Fruit fly (Drosophila melanogaster): ENCODE results near the gene Hipk.

Hipk gene

DNA sequence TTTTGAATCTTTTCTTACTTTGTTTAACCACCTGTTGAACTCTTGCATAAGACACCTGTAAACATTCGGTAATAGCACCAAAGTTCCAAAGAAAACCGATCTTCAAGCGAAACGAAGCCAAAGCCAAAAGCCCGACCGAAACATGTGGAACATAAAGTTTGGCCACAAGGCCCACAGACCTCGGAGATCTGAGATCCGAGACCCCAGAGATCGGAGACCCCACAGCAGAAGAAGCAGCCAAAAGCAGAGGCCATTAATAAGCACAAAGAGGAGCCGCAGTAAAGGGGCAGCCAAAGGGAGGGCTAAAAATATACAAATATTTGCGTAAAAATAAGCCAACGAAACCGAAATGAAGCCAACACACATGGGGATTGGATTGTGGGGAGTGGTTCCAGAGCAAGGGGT, 32.0 kb upstream of the Hipk start (continued):
- TF ChIP-seq CG12219 (GFP tag; optimal IDR thresholded peaks at IDR 0.05) (no peak), dmrt99B (tag; optimal IDR thresholded peaks at IDR 0.05) (peak; percentile 40), cg (GFP tag; optimal IDR thresholded peaks at IDR 0.05) (no peak), wek (GFP tag; optimal IDR thresholded peaks at IDR 0.05) (no peak), HLHmδ (GFP tag; optimal IDR thresholded peaks at IDR 0.05) (no peak), ac (GFP tag; optimal IDR thresholded peaks at IDR 0.05) (no peak), z (GFP tag; IDR thresholded peaks at IDR 0.05) (no peak), amos (GFP tag; IDR thresholded peaks at IDR 0.05; ENCODE audit: partially characterized antibody) (no peak), Neu2 (GFP tag; optimal IDR thresholded peaks at IDR 0.05; ENCODE audit: borderline replicate concordance) (no peak), CG7271 (tag; optimal IDR thresholded peaks at IDR 0.05) (no peak), chinmo (GFP tag; IDR thresholded peaks at IDR 0.05; ENCODE audit: partially characterized antibody) (peak; percentile 77; the same call in 2 of the 4 replicates), CG6254 (GFP tag; optimal IDR thresholded peaks at IDR 0.05) (no peak), CG10565 (GFP tag; optimal IDR thresholded peaks at IDR 0.05) (no peak), NK7.1 (GFP tag; optimal IDR thresholded peaks at IDR 0.05) (no peak), CG16779 (GFP tag; IDR thresholded peaks at IDR 0.05) (0 out of 2 replicates have a peak, but pooled peaks have one; percentile 6), run (tag; optimal IDR thresholded peaks at IDR 0.05) (peak; percentile 43), CHES-1-like (GFP tag; optimal IDR thresholded peaks at IDR 0.05) (no peak), nmo (GFP tag; optimal IDR thresholded peaks at IDR 0.05) (no peak), Drgx (GFP tag; IDR thresholded peaks at IDR 0.05) (no peak), Doc2 (GFP tag; IDR thresholded peaks at IDR 0.05) (no peak), grau (tag; optimal IDR thresholded peaks at IDR 0.05) (no peak), CG32532 (GFP tag; IDR thresholded peaks at IDR 0.05) (0 out of 2 replicates have a peak, but pooled peaks have one; percentile 36), slou (GFP tag; optimal IDR thresholded peaks at IDR 0.05) (no peak), CG18619 (GFP tag; optimal IDR thresholded peaks at IDR 0.05) (no peak), CG4617 (GFP tag; optimal IDR thresholded peaks at IDR 0.05; ENCODE audit: borderline replicate concordance) (no peak), usp (GFP tag; optimal IDR thresholded peaks at IDR 0.05) (no peak), oc (tag; optimal IDR thresholded peaks at IDR 0.05) (peak; percentile 24), CG2889 (GFP tag; IDR thresholded peaks at IDR 0.05) (no peak), sisA (GFP tag; IDR thresholded peaks at IDR 0.05) (no peak), CG4707 (GFP tag; optimal IDR thresholded peaks at IDR 0.05) (no peak), CG12744 (GFP tag; optimal IDR thresholded peaks at IDR 0.05) (no peak), hkb (optimal IDR thresholded peaks at IDR 0.05) (no peak), hkb (GFP tag; IDR thresholded peaks at IDR 0.05) (peak; percentile 13; the same call in 1 of the 2 replicates), kni (GFP tag; optimal IDR thresholded peaks at IDR 0.05) (peak; percentile 59), Meics (GFP tag; optimal IDR thresholded peaks at IDR 0.05) (no peak), row (GFP tag; IDR thresholded peaks at IDR 0.05) (no peak), otp (GFP tag; IDR thresholded peaks at IDR 0.05) (peak; percentile 60; the same call in 2 of the 3 replicates), maf-S (GFP tag; optimal IDR thresholded peaks at IDR 0.05) (no peak), Dek (tag; optimal IDR thresholded peaks at IDR 0.05) (no peak), Usf (GFP tag; optimal IDR thresholded peaks at IDR 0.05) (no peak), CG4282 (GFP tag; optimal IDR thresholded peaks at IDR 0.05) (no peak), salm (tag; optimal IDR thresholded peaks at IDR 0.05) (no peak), zfh1 (GFP tag; IDR thresholded peaks at IDR 0.05) (no peak), Aef1 (GFP tag; IDR thresholded peaks at IDR 0.05) (no peak), CG12769 (tag; optimal IDR thresholded peaks at IDR 0.05) (peak; percentile 82), HHEX (GFP tag; optimal IDR thresholded peaks at IDR 0.05) (no peak), CG17328 (GFP tag; IDR thresholded peaks at IDR 0.05) (0 out of 2 replicates have a peak, but pooled peaks have one; percentile 23), Mad (GFP tag; optimal IDR thresholded peaks at IDR 0.05) (no peak), cato (GFP tag; optimal IDR thresholded peaks at IDR 0.05; ENCODE audit: borderline replicate concordance) (no peak), Pdp1 (GFP tag; optimal IDR thresholded peaks at IDR 0.05) (peak in 1 of 2 experiments; percentile 88), knrl (GFP tag; IDR thresholded peaks at IDR 0.05; ENCODE audit: partially characterized antibody) (no peak)

All from whole organism, embryonic.